Worm (Caenorhabditis elegans) whole organism, young adult: ENCODE results near the gene cyp-33C2.
A peak's percentile ranks its signal among the peaks of the same experiment; 100 is the strongest.

ENCODE experiments used
- C17E4.6 ChIP-seq: fragments of 200-800 bp; sonication (Bioruptor generic); IDR thresholded peaks from 2 replicates; pipeline ENCODE4 v1.3.6; 2022; ENCODE audit warnings: missing genetic modification reagents, missing genetic modification characterization, missing compliant biosample characterization
- D2030.7 ChIP-seq: fragments of 200-800 bp; sonication (Bioruptor generic); IDR thresholded peaks from 2 replicates; pipeline ENCODE4 v1.3.6; 2022; ENCODE audit warnings: missing genetic modification reagents, missing genetic modification characterization, missing compliant biosample characterization
- F37B4.10 ChIP-seq: fragments of 200-800 bp; sonication (Bioruptor generic); IDR thresholded peaks from 2 replicates; pipeline ENCODE4 v1.3.6; 2022; ENCODE audit warnings: missing genetic modification characterization, missing compliant biosample characterization
- F39B2.1 ChIP-seq: fragments of 200-800 bp; sonication (Bioruptor generic); IDR thresholded peaks from 2 replicates; pipeline ENCODE4 v1.3.6; 2022; ENCODE audit warnings: missing genetic modification reagents, missing genetic modification characterization, missing compliant biosample characterization
- K11D2.4 ChIP-seq: fragments of 200-800 bp; sonication (Bioruptor generic); IDR thresholded peaks from 2 replicates; pipeline ENCODE4 v1.3.6; 2022; ENCODE audit warnings: missing genetic modification reagents, missing genetic modification characterization, missing compliant biosample characterization
- ZK185.1 ChIP-seq: sonication (generic microtip); optimal IDR thresholded peaks from 2 replicates; lab custom pipeline; 2016; ENCODE audit warnings: mild to moderate bottlenecking, missing genetic modification characterization, missing compliant biosample characterization; ENCODE audit not compliant: poor library complexity, severe bottlenecking
- ama-1 ChIP-seq, 3 experiments: fragments of 150-350 bp in 1 of 3; sonication (generic microtip) in 2 of 3; optimal IDR thresholded peaks; 2 replicates each; lab custom pipeline; 2014 to 2018; ENCODE audit warnings: missing biosample characterization in 2 of 3, missing genetic modification characterization in 2 of 3, missing genetic modification reagents in 2 of 3
- athp-1 ChIP-seq: sonication (generic microtip); optimal IDR thresholded peaks from 2 replicates; lab custom pipeline; 2017; ENCODE audit warnings: mild to moderate bottlenecking, missing genetic modification characterization, missing compliant biosample characterization
- attf-5 ChIP-seq: fragments of 200-800 bp; sonication (Bioruptor generic); optimal IDR thresholded peaks from 2 replicates; lab custom pipeline; 2018; ENCODE audit warnings: mild to moderate bottlenecking, missing genetic modification characterization, missing compliant biosample characterization
- attf-6 ChIP-seq: fragments of 200-800 bp; sonication (Bioruptor generic); IDR thresholded peaks from 2 replicates; pipeline ENCODE4 v1.3.6; 2022; ENCODE audit warnings: missing genetic modification reagents, missing genetic modification characterization, missing compliant biosample characterization
- dox-1 ChIP-seq: fragments of 200-800 bp; sonication (Bioruptor generic); IDR thresholded peaks from 2 replicates; pipeline ENCODE4 v1.3.6; 2022; ENCODE audit warnings: missing genetic modification reagents, missing genetic modification characterization, missing compliant biosample characterization
- dpff-1 ChIP-seq: sonication (generic microtip); optimal IDR thresholded peaks from 2 replicates; lab custom pipeline; 2017; ENCODE audit warnings: mild to moderate bottlenecking, missing genetic modification characterization, missing compliant biosample characterization
- dpl-1 ChIP-seq: fragments of 150-350 bp; optimal IDR thresholded peaks from 2 replicates; lab custom pipeline; 2014; ENCODE audit warnings: missing biosample characterization, missing genetic modification reagents, missing genetic modification characterization
- egl-18 ChIP-seq: fragments of 200-800 bp; sonication (Bioruptor generic); IDR thresholded peaks from 2 replicates; pipeline ENCODE4 v1.3.6; 2022; ENCODE audit warnings: missing genetic modification reagents, missing genetic modification characterization, missing compliant biosample characterization
- egl-44 ChIP-seq: fragments of 200-800 bp; sonication (Bioruptor generic); IDR thresholded peaks from 2 replicates; pipeline ENCODE4 v1.3.6; 2022; ENCODE audit warnings: missing genetic modification reagents, missing genetic modification characterization, missing compliant biosample characterization
- egrh-3 ChIP-seq: fragments of 200-800 bp; sonication (Bioruptor generic); IDR thresholded peaks from 2 replicates; pipeline ENCODE4 v1.3.6; 2022; ENCODE audit warnings: missing genetic modification reagents, missing genetic modification characterization, missing compliant biosample characterization
- fkh-3 ChIP-seq: sonication (generic microtip); optimal IDR thresholded peaks from 2 replicates; lab custom pipeline; 2016; ENCODE audit warnings: mild to moderate bottlenecking, missing genetic modification characterization, missing compliant biosample characterization
- gei-17 ChIP-seq: fragments of 200-800 bp; sonication (Bioruptor generic); optimal IDR thresholded peaks from 2 replicates; lab custom pipeline; 2018; ENCODE audit warnings: mild to moderate bottlenecking, missing genetic modification characterization, missing compliant biosample characterization
- hmg-1.2 ChIP-seq: fragments of 200-800 bp; sonication (Bioruptor generic); IDR thresholded peaks from 2 replicates; pipeline ENCODE4 v1.3.6; 2022; ENCODE audit warnings: missing genetic modification reagents, missing genetic modification characterization, missing compliant biosample characterization
- lag-1 ChIP-seq: fragments of 200-800 bp; sonication (Bioruptor generic); IDR thresholded peaks from 2 replicates; pipeline ENCODE4 v1.3.6; 2022; ENCODE audit warnings: missing genetic modification reagents, missing genetic modification characterization, missing compliant biosample characterization
- let-526 ChIP-seq: fragments of 200-800 bp; sonication (Bioruptor generic); IDR thresholded peaks from 2 replicates; pipeline ENCODE4 v1.3.6; 2022; ENCODE audit warnings: missing genetic modification reagents, missing genetic modification characterization, missing compliant biosample characterization
- let-607 ChIP-seq, 2 experiments: fragments of 200-800 bp in 1 of 2; sonication (Bioruptor generic) in 1 of 2; sonication (generic microtip) in 1 of 2; optimal IDR thresholded peaks; 2 replicates each; lab custom pipeline; 2016 to 2018; ENCODE audit warnings: mild to moderate bottlenecking in 2 of 2, missing compliant biosample characterization in 2 of 2, missing genetic modification characterization in 2 of 2, moderate library complexity in 2 of 2, missing genotype in 1 of 2
- lin-54 ChIP-seq: fragments of 200-800 bp; sonication (Bioruptor generic); optimal IDR thresholded peaks from 2 replicates; lab custom pipeline; 2018; ENCODE audit warnings: mild to moderate bottlenecking, missing genetic modification characterization, missing compliant biosample characterization
- lsl-1 ChIP-seq: fragments of 200-800 bp; sonication (Bioruptor generic); optimal IDR thresholded peaks from 2 replicates; lab custom pipeline; 2018; ENCODE audit warnings: mild to moderate bottlenecking, missing genetic modification characterization, moderate library complexity, missing compliant biosample characterization
- mes-4 ChIP-seq: sonication (generic microtip); optimal IDR thresholded peaks from 2 replicates; lab custom pipeline; 2016; ENCODE audit warnings: missing genotype, missing genetic modification characterization, missing compliant biosample characterization
- mxl-1 ChIP-seq: sonication (generic microtip); optimal IDR thresholded peaks from 2 replicates; lab custom pipeline; 2016; ENCODE audit warnings: missing genetic modification characterization, missing compliant biosample characterization
- nfya-1 ChIP-seq: sonication (generic microtip); optimal IDR thresholded peaks from 2 replicates; lab custom pipeline; 2017; ENCODE audit warnings: antibody characterized with exemption, missing compliant biosample characterization, missing genetic modification characterization, borderline replicate concordance; ENCODE audit not compliant: insufficient read depth
- nhr-120 ChIP-seq: fragments of 200-800 bp; sonication (Bioruptor generic); IDR thresholded peaks from 2 replicates; pipeline ENCODE4 v1.3.6; 2022; ENCODE audit warnings: missing genetic modification characterization, missing compliant biosample characterization
- nhr-90 ChIP-seq: sonication (generic microtip); optimal IDR thresholded peaks from 2 replicates; lab custom pipeline; 2016; ENCODE audit warnings: missing genotype, mild to moderate bottlenecking, missing genetic modification characterization, missing compliant biosample characterization
- pbrm-1 ChIP-seq: fragments of 200-800 bp; sonication (Bioruptor generic); IDR thresholded peaks from 2 replicates; pipeline ENCODE4 v1.3.6; 2022; ENCODE audit warnings: missing genetic modification reagents, missing genetic modification characterization, missing compliant biosample characterization
- rec-8 ChIP-seq, 2 experiments: sonication (generic microtip); optimal IDR thresholded peaks; 2 replicates each; lab custom pipeline; 2016; ENCODE audit warnings: mild to moderate bottlenecking in 2 of 2, missing genetic modification characterization in 2 of 2, missing genetic modification reagents in 2 of 2, missing genotype in 2 of 2, missing biosample characterization in 1 of 2, missing compliant biosample characterization in 1 of 2, moderate library complexity in 1 of 2
- snpc-4 ChIP-seq, 5 experiments: fragments of 150-350 bp in 1 of 5; sonication (generic microtip) in 4 of 5; optimal IDR thresholded peaks; 2 replicates each; lab custom pipeline; 2014 to 2018; ENCODE audit warnings: missing genetic modification characterization in 5 of 5, missing biosample characterization in 3 of 5, antibody characterized with exemption in 2 of 5, mild to moderate bottlenecking in 2 of 5, missing compliant biosample characterization in 2 of 5, missing genotype in 2 of 5, moderate library complexity in 2 of 5, missing genetic modification reagents in 1 of 5
- tlf-1 ChIP-seq: fragments of 200-800 bp; sonication (Bioruptor generic); optimal IDR thresholded peaks from 2 replicates; lab custom pipeline; 2018; ENCODE audit warnings: mild to moderate bottlenecking, missing genetic modification characterization, missing compliant biosample characterization
- unc-62 ChIP-seq: fragments of 150-350 bp; optimal IDR thresholded peaks from 2 replicates; lab custom pipeline; 2014; ENCODE audit warnings: missing biosample characterization, missing genetic modification reagents, missing genetic modification characterization
- xnd-1 ChIP-seq: sonication (generic microtip); optimal IDR thresholded peaks from 2 replicates; lab custom pipeline; 2016; ENCODE audit warnings: missing genotype, missing genetic modification reagents, missing genetic modification characterization, missing compliant biosample characterization
- zfh-2 ChIP-seq: fragments of 200-800 bp; sonication (Bioruptor generic); conservative IDR thresholded peaks from 2 replicates; pipeline ENCODE4 v1.3.6; 2022; ENCODE audit warnings: missing genetic modification reagents, missing genetic modification characterization, missing compliant biosample characterization
- ztf-22 ChIP-seq: fragments of 200-800 bp; sonication (Bioruptor generic); optimal IDR thresholded peaks from 2 replicates; lab custom pipeline; 2018; ENCODE audit warnings: mild to moderate bottlenecking, missing genetic modification characterization, moderate library complexity, missing compliant biosample characterization
- ztf-28 ChIP-seq: fragments of 200-800 bp; sonication (Bioruptor generic); IDR thresholded peaks from 2 replicates; pipeline ENCODE4 v1.3.6; 2022; ENCODE audit warnings: missing genetic modification reagents, missing genetic modification characterization, missing compliant biosample characterization
- ztf-3 ChIP-seq: fragments of 200-800 bp; sonication (Bioruptor generic); optimal IDR thresholded peaks from 2 replicates; lab custom pipeline; 2018; ENCODE audit warnings: mild to moderate bottlenecking, missing genetic modification characterization, missing compliant biosample characterization
- ztf-6 ChIP-seq: fragments of 200-800 bp; sonication (Bioruptor generic); IDR thresholded peaks from 2 replicates; pipeline ENCODE4 v1.3.6; 2022; ENCODE audit warnings: missing genetic modification reagents, missing genetic modification characterization, missing compliant biosample characterization

cyp-33C2 gene

ce11 chrV:2181738-2182137 lies 1.6 kb upstream of the cyp-33C2 start, which contains the start of gene srbc-16 (continued):
- no peak for TF ChIP-seq egl-44 (GFP tag; lab: Robert Waterston, UW)
- no peak for TF ChIP-seq xnd-1 (tag; lab: Kevin White, UChicago)
- TF ChIP-seq ztf-22 (GFP tag; lab: Kevin White, UChicago): no peak
- no peak for TF ChIP-seq mxl-1 (tag; lab: Kevin White, UChicago)
- no peak for TF ChIP-seq attf-6 (GFP tag; lab: Robert Waterston, UW)
- no peak for TF ChIP-seq D2030.7 (GFP tag; lab: Robert Waterston, UW)
- no peak for TF ChIP-seq ztf-3 (GFP tag; lab: Kevin White, UChicago)

- 0 out of 2 replicates have a peak, but pooled peaks have one; percentile 47 for TF ChIP-seq F37B4.10 (GFP tag; lab: Robert Waterston, UW)
- TF ChIP-seq ztf-22 (GFP tag; lab: Kevin White, UChicago): no peak
- no peak for TF ChIP-seq fkh-3 (tag; lab: Kevin White, UChicago)
- no peak for TF ChIP-seq mes-4 (tag; lab: Kevin White, UChicago)
- TF ChIP-seq zfh-2 (GFP tag; lab: Robert Waterston, UW): 0 out of 2 replicates have a peak, but pooled peaks have one; percentile 44
- no peak for TF ChIP-seq ztf-6 (GFP tag; lab: Robert Waterston, UW)
- no peak for TF ChIP-seq egl-44 (GFP tag; lab: Robert Waterston, UW)
- TF ChIP-seq, all 124 proteins: peak for 2
Observed at ce11 chrV:2185486-2185885, 2.2 kb downstream of the cyp-33C2 start.

- TF ChIP-seq mxl-1 (tag; lab: Kevin White, UChicago): no peak
- no peak for TF ChIP-seq fkh-3 (tag; lab: Kevin White, UChicago)
- no peak for TF ChIP-seq ZK185.1 (tag; lab: Kevin White, UChicago)
- TF ChIP-seq mes-4 (tag; lab: Kevin White, UChicago): no peak
- TF ChIP-seq rec-8 (tag; optimal IDR thresholded peaks at IDR 0.05; lab: Kevin White, UChicago): no peak
- no peak for TF ChIP-seq hmg-1.2 (GFP tag; lab: Robert Waterston, UW)
- no peak for TF ChIP-seq dox-1 (GFP tag; lab: Robert Waterston, UW)
- no peak for TF ChIP-seq tlf-1 (GFP tag; lab: Kevin White, UChicago)
- TF ChIP-seq K11D2.4 (GFP tag; lab: Robert Waterston, UW): no peak
Observed at ce11 chrV:2187864-2188345, 4.6 kb downstream of the cyp-33C2 start, which contains the start of gene Y5H2B.3. Gene Y5H2B.3 (plus strand): TSS chrV:2188295.

ce11 chrV:2190383-2190782 lies 7.1 kb downstream of the cyp-33C2 start:
- TF ChIP-seq athp-1 (no peak), fkh-3 (tag; lab: Kevin White, UChicago) (no peak), egl-18 (GFP tag; lab: Robert Waterston, UW) (no peak), zfh-2 (GFP tag; lab: Robert Waterston, UW) (peak; percentile 94), ama-1 (optimal IDR thresholded peaks at IDR 0.05; lab: Kevin White, UChicago) (no peak), ama-1 (GFP tag; optimal IDR thresholded peaks at IDR 0.05; lab: Kevin White, UChicago) (no peak), ztf-28 (GFP tag; lab: Robert Waterston, UW) (0 out of 2 replicates have a peak, but pooled peaks have one; percentile 40), pbrm-1 (GFP tag; lab: Robert Waterston, UW) (no peak), nfya-1 (no peak), nhr-90 (tag; lab: Kevin White, UChicago) (no peak), lag-1 (GFP tag; lab: Robert Waterston, UW) (no peak), ztf-3 (GFP tag; lab: Kevin White, UChicago) (no peak), dpff-1 (tag; lab: Kevin White, UChicago) (no peak), gei-17 (no peak), F39B2.1 (GFP tag; lab: Robert Waterston, UW) (no peak), let-607 (tag; optimal IDR thresholded peaks at IDR 0.05; lab: Kevin White, UChicago) (no peak), egrh-3 (GFP tag; lab: Robert Waterston, UW) (peak; percentile 55; the same call in 1 of the 2 replicates), let-526 (GFP tag; lab: Robert Waterston, UW) (no peak), lsl-1 (no peak), attf-5 (GFP tag; lab: Kevin White, UChicago) (no peak), unc-62 (GFP tag; lab: Kevin White, UChicago) (no peak), snpc-4 (GFP tag; optimal IDR thresholded peaks at IDR 0.05; lab: Kevin White, UChicago) (no peak), snpc-4 (tag; optimal IDR thresholded peaks at IDR 0.05; lab: Kevin White, UChicago) (peak in 1 of 4 experiments; percentile 29), C17E4.6 (GFP tag; lab: Robert Waterston, UW) (no peak), dpl-1 (GFP tag; lab: Kevin White, UChicago) (no peak), nhr-120 (GFP tag; lab: Robert Waterston, UW) (no peak), tlf-1 (GFP tag; lab: Kevin White, UChicago) (no peak), lin-54 (no peak)
